Worm (Caenorhabditis elegans): ENCODE data around the gene grl-29.
A peak's percentile ranks its signal among the peaks of the same experiment; 100 is the strongest.

The grl-29 gene

ce11 chrV:3578813-3579212 lies 23.8 kb upstream of the grl-29 start, which contains the start of gene pygl-1 (continued):
- TF ChIP-seq let-526 (GFP tag; IDR thresholded peaks at IDR 0.05) (no peak), him-1 (tag; optimal IDR thresholded peaks at IDR 0.05) (peak; percentile 57), nhr-80 (tag; optimal IDR thresholded peaks at IDR 0.05) (no peak), lir-1 (GFP tag; conservative IDR thresholded peaks at IDR 0.05) (peak; percentile 71), F55B11.4 (tag; optimal IDR thresholded peaks at IDR 0.05; ENCODE audit: borderline replicate concordance, insufficient read depth) (no peak), lag-1 (GFP tag; IDR thresholded peaks at IDR 0.05) (no peak), madf-3 (GFP tag; IDR thresholded peaks at IDR 0.05) (peak; percentile 90), lin-40 (tag; optimal IDR thresholded peaks at IDR 0.05) (no peak), ceh-100 (GFP tag; IDR thresholded peaks at IDR 0.05) (no peak), ama-1 (optimal IDR thresholded peaks at IDR 0.05) (no peak), ama-1 (GFP tag; optimal IDR thresholded peaks at IDR 0.05) (no peak), sdz-38 (tag; optimal IDR thresholded peaks at IDR 0.05) (no peak), die-1 (tag; optimal IDR thresholded peaks at IDR 0.05) (no peak), Y95B8A.8 (GFP tag; IDR thresholded peaks at IDR 0.05) (peak; percentile 95), hmg-1.2 (GFP tag; IDR thresholded peaks at IDR 0.05) (peak; percentile 70), ztf-22 (GFP tag; optimal IDR thresholded peaks at IDR 0.05) (no peak), ceh-40 (GFP tag; IDR thresholded peaks at IDR 0.05) (no peak), ceh-27 (GFP tag; optimal IDR thresholded peaks at IDR 0.05) (no peak), ets-4 (GFP tag; optimal IDR thresholded peaks at IDR 0.05) (no peak), ceh-79 (tag; optimal IDR thresholded peaks at IDR 0.05) (no peak), akir-1 (GFP tag; optimal IDR thresholded peaks at IDR 0.05) (no peak), Y53F4B.3 (GFP tag; IDR thresholded peaks at IDR 0.05) (no peak), rpc-1 (optimal IDR thresholded peaks at IDR 0.05) (no peak), rpc-1 (tag; optimal IDR thresholded peaks at IDR 0.05) (no peak), let-607 (tag; optimal IDR thresholded peaks at IDR 0.05) (no peak), egrh-3 (GFP tag; IDR thresholded peaks at IDR 0.05) (peak; percentile 12; the same call in 1 of the 2 replicates), mcd-1 (GFP tag; IDR thresholded peaks at IDR 0.05) (peak; percentile 73), lin-26 (GFP tag; IDR thresholded peaks at IDR 0.05) (no peak), hrde-1 (tag; optimal IDR thresholded peaks at IDR 0.05; ENCODE audit: borderline replicate concordance) (peak; percentile 71), tbx-9 (tag; optimal IDR thresholded peaks at IDR 0.05; ENCODE audit: borderline replicate concordance) (no peak), nhr-90 (tag; optimal IDR thresholded peaks at IDR 0.05) (no peak), ceh-58 (GFP tag; IDR thresholded peaks at IDR 0.05) (no peak), egl-18 (GFP tag; IDR thresholded peaks at IDR 0.05) (no peak), efl-1 (GFP tag; optimal IDR thresholded peaks at IDR 0.05) (peak; percentile 99), F57A8.1 (GFP tag; optimal IDR thresholded peaks at IDR 0.05) (no peak), hsf-1 (GFP tag; IDR thresholded peaks at IDR 0.05) (peak; percentile 83), attf-5 (GFP tag; optimal IDR thresholded peaks at IDR 0.05) (no peak), B0336.3 (GFP tag; IDR thresholded peaks at IDR 0.05) (peak; percentile 84), Y79H2A.3 (GFP tag; conservative IDR thresholded peaks at IDR 0.05) (peak; percentile 84), snpc-1.3 (tag; optimal IDR thresholded peaks at IDR 0.05; ENCODE audit: insufficient read depth) (peak; percentile 92), B0261.1 (tag; optimal IDR thresholded peaks at IDR 0.05) (no peak), snpc-4 (GFP tag; optimal IDR thresholded peaks at IDR 0.05) (peak; percentile 27), snpc-4 (tag; optimal IDR thresholded peaks at IDR 0.05) (peak in 2 of 4 experiments; percentile 35 to 65), xnd-1 (tag; optimal IDR thresholded peaks at IDR 0.05) (peak; percentile 97), chd-7 (tag; optimal IDR thresholded peaks at IDR 0.05) (no peak), repo-1 (tag; optimal IDR thresholded peaks at IDR 0.05) (no peak), nfyb-1 (GFP tag; IDR thresholded peaks at IDR 0.05) (no peak), ztf-28 (GFP tag; IDR thresholded peaks at IDR 0.05) (peak; percentile 69; the same call in 1 of the 2 replicates), sea-2 (GFP tag; IDR thresholded peaks at IDR 0.05) (no peak), T07F8.4 (tag; optimal IDR thresholded peaks at IDR 0.05) (no peak)

All from whole organism, young adult.